Worm (Caenorhabditis elegans) whole organism, L4 larva: Measurements from ENCODE around the gene saeg-2.

ENCODE experiments used
- D1046.2 ChIP-seq: fragments of 200-800 bp; sonication (Bioruptor generic); IDR thresholded peaks from 2 replicates; pipeline ENCODE4 v1.3.6; 2022; ENCODE audit warnings: missing genetic modification characterization, missing compliant biosample characterization
- aly-2 ChIP-seq: sonication (generic microtip); optimal IDR thresholded peaks from 2 replicates; lab custom pipeline; 2018; ENCODE audit warnings: missing biosample characterization, missing genetic modification characterization
- daf-12 ChIP-seq: fragments of 150-350 bp; optimal IDR thresholded peaks from 2 replicates; lab custom pipeline; 2014; ENCODE audit warnings: missing biosample characterization, missing genetic modification reagents, missing genetic modification characterization
- dpl-1 ChIP-seq: fragments of 150-350 bp; optimal IDR thresholded peaks from 2 replicates; lab custom pipeline; 2014; ENCODE audit warnings: missing biosample characterization, missing genetic modification reagents, missing genetic modification characterization
- egl-27 ChIP-seq: sonication (generic microtip); optimal IDR thresholded peaks from 3 replicates; lab custom pipeline; 2017; ENCODE audit warnings: missing biosample characterization, missing genetic modification reagents, missing genetic modification characterization
- lin-29 ChIP-seq: fragments of 200-800 bp; sonication (Bioruptor generic); IDR thresholded peaks from 2 replicates; pipeline ENCODE4 v1.3.6; 2022; ENCODE audit warnings: missing genetic modification reagents, missing genetic modification characterization, missing compliant biosample characterization
- lsy-2 ChIP-seq, 2 experiments: fragments of 150-350 bp in 1 of 2; sonication (generic microtip) in 1 of 2; optimal IDR thresholded peaks; 2 replicates each; lab custom pipeline; 2014 to 2017; ENCODE audit warnings: missing biosample characterization in 2 of 2, missing genetic modification characterization in 2 of 2
- mdl-1 ChIP-seq, 2 experiments: fragments of 150-350 bp in 1 of 2; sonication (generic microtip) in 1 of 2; optimal IDR thresholded peaks; 2 replicates each; lab custom pipeline; 2014 to 2017; ENCODE audit warnings: missing biosample characterization in 2 of 2, missing genetic modification characterization in 2 of 2
- mdt-29 ChIP-seq: fragments of 200-800 bp; sonication (Bioruptor generic); IDR thresholded peaks from 2 replicates; pipeline ENCODE4 v1.3.6; 2022; ENCODE audit warnings: missing genetic modification reagents, missing genetic modification characterization, missing compliant biosample characterization
- nhr-25 ChIP-seq: sonication (generic microtip); optimal IDR thresholded peaks from 2 replicates; lab custom pipeline; 2017; ENCODE audit warnings: missing genetic modification characterization, mild to moderate bottlenecking, missing compliant biosample characterization, antibody characterized with exemption, moderate library complexity, borderline replicate concordance; ENCODE audit not compliant: insufficient read depth
- pha-4 ChIP-seq, 2 experiments: fragments of 150-350 bp in 1 of 2; fragments of 200-800 bp in 1 of 2; sonication (Bioruptor generic) in 1 of 2; IDR thresholded peaks in 1 of 2; optimal IDR thresholded peaks in 1 of 2; 2 replicates each; pipeline versions ENCODE4 v1.3.6 to Lab custom; 2014 to 2022; ENCODE audit warnings: missing genetic modification characterization in 2 of 2, missing genetic modification reagents in 2 of 2, missing biosample characterization in 1 of 2, missing compliant biosample characterization in 1 of 2
- snpc-4 ChIP-seq: fragments of 150-350 bp; optimal IDR thresholded peaks from 2 replicates; lab custom pipeline; 2014; ENCODE audit warnings: missing biosample characterization, missing genetic modification characterization
- unc-39 ChIP-seq: sonication (generic microtip); optimal IDR thresholded peaks from 2 replicates; lab custom pipeline; 2017; ENCODE audit warnings: missing biosample characterization, missing genetic modification characterization
- ztf-7 ChIP-seq: fragments of 150-350 bp; optimal IDR thresholded peaks from 2 replicates; lab custom pipeline; 2014; ENCODE audit warnings: missing biosample characterization, missing genetic modification characterization

DNA sequence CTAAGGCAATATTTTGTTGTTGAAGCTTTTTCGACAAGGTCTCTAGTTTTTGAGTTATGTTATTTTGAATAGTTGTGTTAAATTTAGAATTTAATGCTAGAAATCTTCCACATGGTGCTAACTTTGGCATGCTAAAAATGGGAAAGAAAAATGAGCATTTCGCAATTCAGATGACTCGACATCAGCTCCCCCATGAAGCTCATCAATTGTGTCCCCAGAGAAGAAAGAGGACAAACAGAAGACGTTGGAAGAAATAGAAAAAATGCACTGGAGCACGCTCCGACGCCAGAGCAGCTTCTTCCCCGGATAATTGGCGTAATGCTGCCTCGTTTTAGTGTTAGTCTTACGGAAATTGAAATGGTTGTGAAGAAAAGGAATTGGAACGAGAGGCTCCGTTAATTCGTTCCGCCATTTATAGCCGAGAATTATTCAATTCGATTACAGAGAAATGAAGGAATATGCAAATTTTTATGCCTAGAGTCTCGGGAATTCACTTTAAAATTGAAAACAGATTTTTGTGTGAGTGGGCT, 31.3 kb downstream of the saeg-2 start:
- no peak for TF ChIP-seq mdt-29 (GFP tag; lab: Robert Waterston, UW)
- no peak for TF ChIP-seq snpc-4 (tag; lab: Kevin White, UChicago)
- no peak for TF ChIP-seq ztf-7 (tag; lab: Kevin White, UChicago)
- TF ChIP-seq dpl-1 = no peak
- no peak for TF ChIP-seq D1046.2 (GFP tag; lab: Robert Waterston, UW)
- TF ChIP-seq lin-29 (GFP tag; lab: Robert Waterston, UW) = no peak
- no peak for TF ChIP-seq pha-4 (GFP tag; IDR thresholded peaks at IDR 0.05; lab: Robert Waterston, UW)
- no peak for TF ChIP-seq pha-4 (tag; optimal IDR thresholded peaks at IDR 0.05; lab: Kevin White, UChicago)
- TF ChIP-seq nhr-25 (tag; lab: Kevin White, UChicago) = no peak
- no peak for TF ChIP-seq unc-39 (tag; lab: Kevin White, UChicago)
- no peak for TF ChIP-seq lsy-2 (tag; optimal IDR thresholded peaks at IDR 0.05; lab: Kevin White, UChicago)
- TF ChIP-seq aly-2 (tag; lab: Kevin White, UChicago) = no peak
- TF ChIP-seq mdl-1 (tag; optimal IDR thresholded peaks at IDR 0.05; lab: Kevin White, UChicago) = no peak
- no peak for TF ChIP-seq egl-27 (tag; lab: Kevin White, UChicago)
- no peak for TF ChIP-seq daf-12
